Worm (Caenorhabditis elegans): ENCODE results near the gene spe-27.

spe-27 gene

ce11 chrIV:5869354-5869753 is 3.6 kb upstream of the spe-27 start:
- TF ChIP-seq dao-5 (tag; optimal IDR thresholded peaks at IDR 0.05) = no peak
- TF ChIP-seq W03F9.2 (tag; optimal IDR thresholded peaks at IDR 0.05) = no peak
- no peak for TF ChIP-seq him-1 (tag; optimal IDR thresholded peaks at IDR 0.05)

- TF ChIP-seq him-1 (tag; optimal IDR thresholded peaks at IDR 0.05) (no peak), W03F9.2 (tag; optimal IDR thresholded peaks at IDR 0.05) (no peak), dao-5 (tag; optimal IDR thresholded peaks at IDR 0.05) (no peak)
Observed at ce11 chrIV:5867189-5867588, 1.5 kb upstream of the spe-27 start, which contains the start of gene C06E7.88. C06E7.88 (minus strand) TSS chrIV:5867289.

DNA sequence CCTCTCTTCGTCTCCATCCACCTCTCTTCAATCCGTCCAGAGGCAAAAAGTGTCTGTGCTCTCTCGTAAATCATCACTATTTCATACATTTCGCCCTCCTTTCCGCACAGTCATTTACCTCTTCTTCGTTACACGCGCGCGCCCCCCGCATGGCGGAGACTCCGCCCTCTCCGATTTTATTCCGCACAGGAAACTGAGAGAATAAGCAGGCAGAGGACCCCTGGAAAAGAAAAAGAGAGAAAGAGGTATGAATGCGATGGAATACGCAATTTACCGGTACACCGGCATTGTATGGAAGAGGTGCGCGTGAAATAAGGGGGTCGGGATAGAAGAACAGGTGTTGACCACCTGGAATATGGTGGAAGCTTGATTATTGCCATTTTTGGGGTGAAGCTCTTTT is 5.0 kb downstream of the spe-27 start:
- TF ChIP-seq W03F9.2 (tag; optimal IDR thresholded peaks at IDR 0.05) = no peak
- TF ChIP-seq dao-5 (tag; optimal IDR thresholded peaks at IDR 0.05) = no peak
- TF ChIP-seq him-1 (tag; optimal IDR thresholded peaks at IDR 0.05) = no peak

ce11 chrIV:5859876-5860275 is 5.8 kb downstream of the spe-27 start, which contains the start of gene C06E7.4:
C06E7.4 (minus strand) TSS chrIV:5859976.
- TF ChIP-seq W03F9.2 (tag; optimal IDR thresholded peaks at IDR 0.05) (no peak), dao-5 (tag; optimal IDR thresholded peaks at IDR 0.05) (no peak), him-1 (tag; optimal IDR thresholded peaks at IDR 0.05) (no peak)

DNA sequence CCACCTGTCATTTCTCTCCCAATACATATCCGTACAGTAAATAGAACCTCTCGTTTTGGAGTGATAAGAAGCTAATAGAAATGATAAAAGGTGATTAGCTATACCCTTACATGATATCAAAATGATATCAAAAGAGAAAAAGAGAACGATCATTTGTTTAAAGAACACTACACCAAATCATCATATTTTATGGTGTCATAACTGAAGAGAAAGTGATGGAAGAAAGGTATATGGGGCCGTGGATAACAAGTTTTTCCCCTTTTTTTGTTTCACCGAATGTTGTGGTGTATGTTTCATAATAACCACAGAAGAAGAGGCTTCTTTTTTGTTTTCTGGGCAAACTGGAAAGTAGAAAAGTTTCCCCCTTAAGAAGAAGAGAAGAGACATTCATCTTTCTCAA is 7.5 kb downstream of the spe-27 start:
- TF ChIP-seq W03F9.2 (tag; optimal IDR thresholded peaks at IDR 0.05) = no peak
- no peak for TF ChIP-seq him-1 (tag; optimal IDR thresholded peaks at IDR 0.05)
- TF ChIP-seq dao-5 (tag; optimal IDR thresholded peaks at IDR 0.05) = no peak

ce11 chrIV:5856975-5857374 is 8.7 kb downstream of the spe-27 start:
- TF ChIP-seq W03F9.2 (tag; optimal IDR thresholded peaks at IDR 0.05) (no peak), him-1 (tag; optimal IDR thresholded peaks at IDR 0.05) (no peak), dao-5 (tag; optimal IDR thresholded peaks at IDR 0.05) (no peak)

DNA sequence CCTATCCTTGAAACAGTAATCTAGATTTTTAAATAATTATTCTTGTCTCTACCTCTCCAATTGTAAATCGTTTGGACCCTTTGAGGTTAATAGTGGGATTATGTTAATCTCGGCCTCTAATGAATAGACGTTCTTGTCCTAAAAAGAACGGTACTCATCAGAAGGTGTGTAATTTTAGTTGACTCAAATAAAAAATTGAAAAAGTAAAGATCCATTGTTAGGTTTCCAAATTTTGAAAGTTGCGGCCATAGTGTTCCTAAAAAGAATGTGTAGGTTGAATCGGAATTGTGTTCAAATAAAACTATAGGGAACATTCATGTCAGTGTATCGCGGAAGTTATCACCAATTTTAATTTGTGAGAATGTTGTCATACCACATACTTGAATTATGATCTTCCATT is 10.1 kb downstream of the spe-27 start:
- TF ChIP-seq W03F9.2 (tag; optimal IDR thresholded peaks at IDR 0.05) = no peak
- no peak for TF ChIP-seq dao-5 (tag; optimal IDR thresholded peaks at IDR 0.05)
- TF ChIP-seq him-1 (tag; optimal IDR thresholded peaks at IDR 0.05) = no peak

ce11 chrIV:5850765-5851377 is 14.8 kb downstream of the spe-27 start:
- TF ChIP-seq him-1 (tag; optimal IDR thresholded peaks at IDR 0.05) = no peak

ce11 chrIV:5847986-5848707 is 17.6 kb downstream of the spe-27 start, which contains the start of gene sams-3:
sams-3 (plus strand) TSS chrIV:5848657.
- TF ChIP-seq W03F9.2 (tag; optimal IDR thresholded peaks at IDR 0.05) = peak; percentile 7
- TF ChIP-seq him-1 (tag; optimal IDR thresholded peaks at IDR 0.05) = no peak

DNA sequence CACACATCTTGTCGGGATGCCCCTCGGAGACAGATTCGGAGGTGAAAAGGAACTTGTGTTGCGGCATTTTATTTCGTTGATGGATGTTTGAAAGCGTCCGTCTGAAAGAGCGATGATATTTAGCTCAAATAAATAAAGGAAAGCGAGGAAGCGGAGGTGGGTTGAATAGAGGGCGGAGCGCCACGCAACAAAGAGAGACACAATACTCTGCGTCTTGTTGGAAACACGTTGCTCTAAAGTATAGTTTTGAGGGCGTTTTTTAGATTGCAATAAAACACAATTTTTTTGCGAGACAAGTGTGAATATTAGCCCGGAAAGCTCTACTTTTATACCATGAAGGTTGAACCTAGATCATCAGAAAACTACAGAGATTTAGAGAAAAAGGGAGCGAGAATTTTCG is 19.4 kb downstream of the spe-27 start, which contains the start of gene sams-4:
TSS of gene sams-4 (minus strand) at position 101 of the 400 bp plus-strand sequence.
- TF ChIP-seq dao-5 (tag; optimal IDR thresholded peaks at IDR 0.05) (no peak), W03F9.2 (tag; optimal IDR thresholded peaks at IDR 0.05) (no peak), him-1 (tag; optimal IDR thresholded peaks at IDR 0.05) (no peak)

DNA sequence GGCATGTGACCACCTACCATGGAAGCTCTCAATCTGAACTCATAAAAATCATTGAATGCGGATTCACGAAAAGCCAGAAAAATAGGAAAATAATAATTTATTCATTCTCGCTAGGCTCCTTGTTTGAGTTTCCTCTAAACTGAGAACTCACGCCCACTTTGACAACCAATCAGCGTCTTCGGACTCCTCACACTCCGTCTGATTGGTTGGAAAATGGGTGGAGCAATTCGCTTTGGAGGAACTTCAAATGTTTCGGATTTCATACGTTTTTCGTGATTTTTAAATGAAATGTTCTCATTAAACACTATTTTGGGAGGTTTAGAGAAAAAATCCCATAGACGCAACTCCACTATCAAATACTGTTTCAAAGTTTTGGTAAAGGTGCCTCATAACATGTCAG is 22.8 kb downstream of the spe-27 start:
- no peak for TF ChIP-seq W03F9.2 (tag; optimal IDR thresholded peaks at IDR 0.05)
- no peak for TF ChIP-seq dao-5 (tag; optimal IDR thresholded peaks at IDR 0.05)
- TF ChIP-seq him-1 (tag; optimal IDR thresholded peaks at IDR 0.05) = no peak

DNA sequence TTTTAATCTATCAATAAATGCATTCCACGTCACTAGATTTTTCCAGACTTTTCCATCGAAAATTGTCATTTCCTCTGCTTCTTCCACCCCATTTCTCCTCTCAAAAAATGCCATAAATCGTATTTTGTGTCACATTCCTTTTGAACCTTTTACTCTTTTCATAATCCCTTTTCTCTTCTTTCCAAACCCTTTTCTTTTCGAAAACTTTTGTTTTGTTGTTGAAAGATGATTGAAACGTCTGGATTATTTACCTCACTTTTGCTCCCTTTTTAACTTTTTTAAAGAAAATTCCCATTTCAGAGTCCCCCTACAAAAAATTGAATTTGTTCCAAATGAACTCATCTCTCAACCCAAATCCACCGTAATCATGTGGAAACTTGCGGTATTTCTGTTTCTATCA is 26.5 kb downstream of the spe-27 start, which contains the start of gene C06E7.2:
TSS of gene C06E7.2 (plus strand) at position 301 of the 400 bp plus-strand sequence.
- TF ChIP-seq W03F9.2 (tag; optimal IDR thresholded peaks at IDR 0.05) (no peak), dao-5 (tag; optimal IDR thresholded peaks at IDR 0.05) (no peak), him-1 (tag; optimal IDR thresholded peaks at IDR 0.05) (no peak)

ce11 chrIV:5834182-5834581 is 31.5 kb downstream of the spe-27 start:
- TF ChIP-seq dao-5 (tag; optimal IDR thresholded peaks at IDR 0.05) (no peak), him-1 (tag; optimal IDR thresholded peaks at IDR 0.05) (no peak), W03F9.2 (tag; optimal IDR thresholded peaks at IDR 0.05) (no peak)

DNA sequence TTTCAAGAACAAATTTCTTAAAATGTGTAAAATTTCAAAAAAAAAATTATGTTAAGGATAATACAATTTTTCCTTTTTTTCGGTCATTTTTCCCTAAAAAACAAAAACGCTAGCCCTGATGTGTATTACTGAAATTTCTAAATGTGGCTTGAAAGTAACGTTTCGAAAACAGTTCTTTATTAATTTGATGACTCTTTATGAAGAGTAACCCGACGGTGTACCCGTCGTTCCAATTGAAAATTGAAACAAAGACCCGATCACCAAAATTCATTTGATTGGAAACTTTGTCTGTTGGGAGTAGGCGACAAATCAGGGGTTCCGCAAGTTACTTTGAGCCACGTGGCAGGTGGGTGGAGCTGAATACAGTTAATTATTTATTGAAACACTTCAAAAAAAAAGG is 32.9 kb downstream of the spe-27 start:
- TF ChIP-seq him-1 (tag; optimal IDR thresholded peaks at IDR 0.05) (no peak), W03F9.2 (tag; optimal IDR thresholded peaks at IDR 0.05) (no peak), dao-5 (tag; optimal IDR thresholded peaks at IDR 0.05) (no peak)
